Worm (Caenorhabditis elegans) whole organism, L2 larva: ENCODE results near the gene gst-1.
A peak's percentile ranks its signal among the peaks of the same experiment; 100 is the strongest.

Experiments
- C34F6.9 ChIP-seq: fragments of 150-350 bp; optimal IDR thresholded peaks from 2 replicates; lab custom pipeline; 2014; ENCODE audit warnings: missing biosample characterization, missing genetic modification characterization
- F13H6.1 ChIP-seq: sonication (generic microtip); optimal IDR thresholded peaks from 2 replicates; lab custom pipeline; 2016; ENCODE audit warnings: missing genetic modification characterization, missing compliant biosample characterization
- R02D3.7 ChIP-seq: fragments of 150-350 bp; optimal IDR thresholded peaks from 2 replicates; lab custom pipeline; 2014; ENCODE audit warnings: missing biosample characterization, missing genetic modification characterization
- Y55F3AM.14 ChIP-seq: fragments of 200-800 bp; sonication (Bioruptor generic); optimal IDR thresholded peaks from 2 replicates; lab custom pipeline; 2018; ENCODE audit warnings: mild to moderate bottlenecking, missing genetic modification characterization, missing compliant biosample characterization
- ZK546.5 ChIP-seq: sonication (generic microtip); optimal IDR thresholded peaks from 2 replicates; lab custom pipeline; 2017; ENCODE audit warnings: missing biosample characterization, missing genetic modification characterization
- alr-1 ChIP-seq: fragments of 150-350 bp; optimal IDR thresholded peaks from 2 replicates; lab custom pipeline; 2014; ENCODE audit warnings: missing biosample characterization, missing genetic modification characterization
- aly-2 ChIP-seq: fragments of 150-350 bp; optimal IDR thresholded peaks from 2 replicates; lab custom pipeline; 2014; ENCODE audit warnings: missing biosample characterization, missing genetic modification characterization
- ama-1 ChIP-seq: fragments of 150-350 bp; optimal IDR thresholded peaks from 2 replicates; lab custom pipeline; 2018; ENCODE audit warnings: inconsistent platforms
- blmp-1 ChIP-seq: sonication (generic microtip); optimal IDR thresholded peaks from 2 replicates; lab custom pipeline; 2017; ENCODE audit warnings: missing genetic modification characterization, mild to moderate bottlenecking, missing compliant biosample characterization, antibody characterized with exemption, moderate library complexity; ENCODE audit not compliant: insufficient read depth
- ceh-16 ChIP-seq: fragments of 150-350 bp; optimal IDR thresholded peaks from 2 replicates; lab custom pipeline; 2014; ENCODE audit warnings: missing biosample characterization, missing genetic modification characterization
- crh-2 ChIP-seq: sonication (generic microtip); optimal IDR thresholded peaks from 2 replicates; lab custom pipeline; 2017; ENCODE audit warnings: missing biosample characterization, missing genetic modification characterization
- dmd-4 ChIP-seq: sonication (generic microtip); optimal IDR thresholded peaks from 2 replicates; lab custom pipeline; 2017; ENCODE audit warnings: missing biosample characterization, missing genetic modification characterization
- elt-1 ChIP-seq: fragments of 150-350 bp; optimal IDR thresholded peaks from 2 replicates; lab custom pipeline; 2014; ENCODE audit warnings: missing biosample characterization, missing genetic modification characterization
- elt-3 ChIP-seq: sonication (generic microtip); optimal IDR thresholded peaks from 2 replicates; lab custom pipeline; 2017; ENCODE audit warnings: missing biosample characterization, missing genetic modification characterization
- fos-1 ChIP-seq: fragments of 150-350 bp; optimal IDR thresholded peaks from 2 replicates; lab custom pipeline; 2014; ENCODE audit warnings: missing biosample characterization, missing genetic modification characterization
- gmeb-1 ChIP-seq: fragments of 150-350 bp; optimal IDR thresholded peaks from 2 replicates; lab custom pipeline; 2014; ENCODE audit warnings: missing biosample characterization, missing genetic modification characterization
- lin-11 ChIP-seq: fragments of 150-350 bp; sonication (generic microtip); optimal IDR thresholded peaks from 2 replicates; lab custom pipeline; 2014; ENCODE audit warnings: missing biosample characterization, missing genetic modification characterization, inconsistent platforms, mixed read lengths
- lin-13 ChIP-seq: fragments of 150-350 bp; optimal IDR thresholded peaks from 2 replicates; lab custom pipeline; 2014; ENCODE audit warnings: missing biosample characterization, missing genetic modification reagents, missing genetic modification characterization
- lin-39 ChIP-seq: fragments of 150-350 bp; optimal IDR thresholded peaks from 2 replicates; lab custom pipeline; 2014; ENCODE audit warnings: missing biosample characterization, missing genetic modification reagents, missing genetic modification characterization
- lsy-2 ChIP-seq, 2 experiments: fragments of 150-350 bp in 1 of 2; sonication (generic microtip) in 1 of 2; optimal IDR thresholded peaks; 2 replicates each; lab custom pipeline; 2014 to 2017; ENCODE audit warnings: missing biosample characterization in 2 of 2, missing genetic modification characterization in 2 of 2
- mab-5 ChIP-seq: fragments of 150-350 bp; optimal IDR thresholded peaks from 2 replicates; lab custom pipeline; 2014; ENCODE audit warnings: missing biosample characterization, missing genetic modification characterization
- mbf-1 ChIP-seq: sonication (generic microtip); optimal IDR thresholded peaks from 2 replicates; lab custom pipeline; 2017; ENCODE audit warnings: missing biosample characterization, missing genetic modification characterization
- mdl-1 ChIP-seq, 2 experiments: fragments of 150-350 bp in 1 of 2; sonication (generic microtip) in 1 of 2; optimal IDR thresholded peaks; 2 replicates each; lab custom pipeline; 2017; ENCODE audit warnings: missing biosample characterization in 2 of 2, missing genetic modification characterization in 2 of 2
- nhr-10 ChIP-seq: sonication (generic microtip); optimal IDR thresholded peaks from 2 replicates; lab custom pipeline; 2017; ENCODE audit warnings: missing biosample characterization, missing genetic modification characterization
- nhr-11 ChIP-seq: fragments of 150-350 bp; optimal IDR thresholded peaks from 2 replicates; lab custom pipeline; 2014; ENCODE audit warnings: missing biosample characterization, missing genetic modification characterization
- nhr-12 ChIP-seq: fragments of 150-350 bp; optimal IDR thresholded peaks from 2 replicates; lab custom pipeline; 2014; ENCODE audit warnings: missing biosample characterization, missing genetic modification characterization
- nhr-129 ChIP-seq: fragments of 150-350 bp; optimal IDR thresholded peaks from 2 replicates; lab custom pipeline; 2014; ENCODE audit warnings: missing biosample characterization, missing genetic modification characterization
- nhr-23 ChIP-seq: fragments of 150-350 bp; optimal IDR thresholded peaks from 2 replicates; lab custom pipeline; 2014; ENCODE audit warnings: missing biosample characterization, missing genetic modification reagents, missing genetic modification characterization
- nhr-237 ChIP-seq: fragments of 150-350 bp; optimal IDR thresholded peaks from 2 replicates; lab custom pipeline; 2014; ENCODE audit warnings: missing biosample characterization, missing genetic modification characterization
- nhr-25 ChIP-seq: fragments of 150-350 bp; sonication (generic microtip); optimal IDR thresholded peaks from 3 replicates; lab custom pipeline; 2014; ENCODE audit warnings: missing biosample characterization, missing genetic modification characterization
- nhr-6 ChIP-seq: fragments of 150-350 bp; optimal IDR thresholded peaks from 2 replicates; lab custom pipeline; 2014; ENCODE audit warnings: missing biosample characterization, missing genetic modification characterization
- nhr-77 ChIP-seq: fragments of 150-350 bp; optimal IDR thresholded peaks from 2 replicates; lab custom pipeline; 2014; ENCODE audit warnings: missing biosample characterization, missing genetic modification characterization
- peb-1 ChIP-seq: fragments of 150-350 bp; optimal IDR thresholded peaks from 2 replicates; lab custom pipeline; 2014; ENCODE audit warnings: missing biosample characterization, missing genetic modification characterization
- skn-1 ChIP-seq: sonication (generic microtip); optimal IDR thresholded peaks from 2 replicates; lab custom pipeline; 2017; ENCODE audit warnings: missing biosample characterization, missing genetic modification characterization
- sma-3 ChIP-seq: sonication (generic microtip); optimal IDR thresholded peaks from 2 replicates; lab custom pipeline; 2016; ENCODE audit warnings: missing genetic modification reagents, missing genetic modification characterization, missing compliant biosample characterization
- sma-9 ChIP-seq, 2 experiments: fragments of 150-350 bp in 1 of 2; sonication (generic microtip) in 1 of 2; optimal IDR thresholded peaks; 2 replicates each; lab custom pipeline; 2014 to 2016; ENCODE audit warnings: missing genetic modification characterization in 2 of 2, mild to moderate bottlenecking in 1 of 2, missing biosample characterization in 1 of 2, missing compliant biosample characterization in 1 of 2, missing genetic modification reagents in 1 of 2, moderate library complexity in 1 of 2
- snpc-4 ChIP-seq: fragments of 150-350 bp; optimal IDR thresholded peaks from 2 replicates; lab custom pipeline; 2014; ENCODE audit warnings: missing biosample characterization, missing genetic modification characterization
- unc-39 ChIP-seq: fragments of 150-350 bp; optimal IDR thresholded peaks from 2 replicates; lab custom pipeline; 2014; ENCODE audit warnings: missing biosample characterization, missing genetic modification characterization
- unc-55 ChIP-seq: fragments of 150-350 bp; sonication (generic microtip); optimal IDR thresholded peaks from 3 replicates; lab custom pipeline; 2014; ENCODE audit warnings: missing biosample characterization, missing genetic modification reagents, missing genetic modification characterization
- unc-62 ChIP-seq: fragments of 150-350 bp; optimal IDR thresholded peaks from 2 replicates; lab custom pipeline; 2014; ENCODE audit warnings: missing biosample characterization, missing genetic modification reagents, missing genetic modification characterization
- zag-1 ChIP-seq: fragments of 150-350 bp; optimal IDR thresholded peaks from 2 replicates; lab custom pipeline; 2014; ENCODE audit warnings: missing biosample characterization, missing genetic modification characterization
- ztf-1 ChIP-seq: fragments of 200-800 bp; sonication (Bioruptor generic); conservative IDR thresholded peaks from 2 replicates; pipeline ENCODE4 v1.3.6; 2022; ENCODE audit warnings: missing genetic modification characterization, missing compliant biosample characterization
- ztf-11 ChIP-seq: sonication (generic microtip); optimal IDR thresholded peaks from 2 replicates; lab custom pipeline; 2017; ENCODE audit warnings: missing biosample characterization, missing genetic modification characterization

gst-1 gene

ce11 chrIII:9058959-9059534 lies at the start of gene gst-1:
Gene gst-1 (plus strand): TSS chrIII:9059331.
- TF ChIP-seq snpc-4: no peak
- peak; percentile 41 for TF ChIP-seq C34F6.9 (tag; lab: Kevin White, UChicago)
- no peak for TF ChIP-seq nhr-10
- TF ChIP-seq F13H6.1: no peak
- no peak for TF ChIP-seq peb-1 (tag; lab: Kevin White, UChicago)
- TF ChIP-seq elt-1: no peak
- TF ChIP-seq ztf-1 (GFP tag; lab: Robert Waterston, UW): no peak
- no peak for TF ChIP-seq aly-2 (tag; lab: Kevin White, UChicago)
- TF ChIP-seq ZK546.5 (tag; lab: Kevin White, UChicago): no peak
- no peak for TF ChIP-seq Y55F3AM.14 (GFP tag; lab: Kevin White, UChicago)
- TF ChIP-seq ceh-16 (tag; lab: Kevin White, UChicago): no peak
- TF ChIP-seq unc-62: no peak
- no peak for TF ChIP-seq sma-3 (GFP tag; lab: Kevin White, UChicago)
- TF ChIP-seq ztf-11 (tag; lab: Kevin White, UChicago): no peak
- no peak for TF ChIP-seq unc-39
- TF ChIP-seq mbf-1 (tag; lab: Kevin White, UChicago): no peak
- no peak for TF ChIP-seq lin-13 (GFP tag; lab: Kevin White, UChicago)
- peak in 1 of 2 experiments; percentile 40 for TF ChIP-seq lsy-2 (tag; optimal IDR thresholded peaks at IDR 0.05; lab: Kevin White, UChicago)
- no peak for TF ChIP-seq lin-39 (tag; lab: Kevin White, UChicago)
- no peak for TF ChIP-seq nhr-11 (tag; lab: Kevin White, UChicago)
- no peak for TF ChIP-seq blmp-1 (tag; lab: Kevin White, UChicago)
- no peak for TF ChIP-seq unc-55 (GFP tag; lab: Kevin White, UChicago)
- TF ChIP-seq mdl-1 (tag; optimal IDR thresholded peaks at IDR 0.05; lab: Kevin White, UChicago): no peak
- no peak for TF ChIP-seq nhr-23 (tag; lab: Kevin White, UChicago)
- TF ChIP-seq nhr-12 (tag; lab: Kevin White, UChicago): no peak
- TF ChIP-seq nhr-77 (tag; lab: Kevin White, UChicago): no peak
- TF ChIP-seq fos-1 (tag; lab: Kevin White, UChicago): peak; percentile 16
- TF ChIP-seq dmd-4 (tag; lab: Kevin White, UChicago): no peak
- peak; percentile 62 for TF ChIP-seq sma-9 (GFP tag; optimal IDR thresholded peaks at IDR 0.05; lab: Kevin White, UChicago)
- no peak for TF ChIP-seq sma-9 (tag; optimal IDR thresholded peaks at IDR 0.05; lab: Kevin White, UChicago)
- TF ChIP-seq mab-5 (tag; lab: Kevin White, UChicago): no peak
- no peak for TF ChIP-seq nhr-25 (tag; lab: Kevin White, UChicago)
- TF ChIP-seq elt-3 (tag; lab: Kevin White, UChicago): no peak
- TF ChIP-seq nhr-129 (tag; lab: Kevin White, UChicago): no peak
- no peak for TF ChIP-seq lin-11 (tag; lab: Kevin White, UChicago)
- peak; percentile 97 for TF ChIP-seq skn-1 (tag; lab: Kevin White, UChicago)
- TF ChIP-seq alr-1 (tag; lab: Kevin White, UChicago): no peak
- TF ChIP-seq nhr-237: no peak
- TF ChIP-seq zag-1 (tag; lab: Kevin White, UChicago): no peak
- TF ChIP-seq ama-1 (lab: Kevin White, UChicago): peak; percentile 80
- TF ChIP-seq R02D3.7 (tag; lab: Kevin White, UChicago): no peak
- peak; percentile 84 for TF ChIP-seq crh-2 (tag; lab: Kevin White, UChicago)
- TF ChIP-seq nhr-6 (tag; lab: Kevin White, UChicago): no peak

- TF ChIP-seq mab-5 (tag; lab: Kevin White, UChicago) (no peak), dmd-4 (tag; lab: Kevin White, UChicago) (no peak), Y55F3AM.14 (GFP tag; lab: Kevin White, UChicago) (no peak), nhr-6 (tag; lab: Kevin White, UChicago) (no peak), nhr-129 (tag; lab: Kevin White, UChicago) (no peak), C34F6.9 (tag; lab: Kevin White, UChicago) (no peak), unc-62 (no peak), mbf-1 (tag; lab: Kevin White, UChicago) (no peak), nhr-25 (tag; lab: Kevin White, UChicago) (no peak), lin-11 (tag; lab: Kevin White, UChicago) (no peak), peb-1 (tag; lab: Kevin White, UChicago) (no peak), gmeb-1 (tag; lab: Kevin White, UChicago) (no peak), crh-2 (tag; lab: Kevin White, UChicago) (no peak), snpc-4 (no peak), ceh-16 (tag; lab: Kevin White, UChicago) (no peak), blmp-1 (tag; lab: Kevin White, UChicago) (no peak), lsy-2 (tag; optimal IDR thresholded peaks at IDR 0.05; lab: Kevin White, UChicago) (no peak), aly-2 (tag; lab: Kevin White, UChicago) (no peak)
- TF ChIP-seq, all 48 proteins: peak for 0
Measured at ce11 chrIII:9010047-9010446, 49.1 kb upstream of the gst-1 start, which contains the start of gene F59B2.8. Gene F59B2.8 (minus strand): TSS chrIII:9010197.
